Fruit fly (Drosophila melanogaster): ENCODE measurements around the gene PGAP5.
A peak's percentile ranks its signal among the peaks of the same experiment; 100 is the strongest.

PGAP5 gene

DNA sequence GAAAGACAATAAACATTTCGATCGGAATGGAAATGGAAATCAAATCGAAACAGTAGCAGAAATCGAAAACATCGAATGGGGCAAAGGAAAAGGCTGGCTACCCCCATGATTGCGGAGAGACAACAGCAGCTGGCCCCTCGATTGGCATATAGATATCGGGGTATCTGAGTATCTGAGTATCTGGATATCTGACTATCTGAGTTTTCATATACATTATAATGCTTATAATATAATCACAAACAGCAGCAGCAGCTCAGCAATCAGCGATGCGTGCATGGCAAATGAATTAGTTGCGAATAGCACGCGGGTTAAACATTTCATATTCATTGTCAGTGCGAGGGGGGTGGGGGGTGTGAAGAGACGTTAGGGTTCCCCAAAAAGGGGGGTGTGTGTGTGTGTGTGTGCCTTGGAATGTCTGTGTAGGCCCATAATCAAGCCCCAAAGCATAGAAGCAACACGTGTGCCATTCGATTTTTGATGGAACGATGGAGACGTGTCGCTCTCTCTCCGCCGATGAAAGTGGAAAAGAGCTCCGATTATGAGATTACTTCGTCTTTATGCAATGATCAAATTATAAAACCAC, 28.0 kb upstream of the PGAP5 start:
- TF ChIP-seq CG2120 (GFP tag; optimal IDR thresholded peaks at IDR 0.05), result no peak
- no peak for TF ChIP-seq kni (GFP tag; optimal IDR thresholded peaks at IDR 0.05)
- no peak for TF ChIP-seq gro (GFP tag; optimal IDR thresholded peaks at IDR 0.05)
- TF ChIP-seq unc-4 (GFP tag; IDR thresholded peaks at IDR 0.05; ENCODE audit: partially characterized antibody), result no peak
- TF ChIP-seq CG11696 (GFP tag; IDR thresholded peaks at IDR 0.05), result no peak
- peak; percentile 30 for TF ChIP-seq mirr (GFP tag; optimal IDR thresholded peaks at IDR 0.05)
- no peak for TF ChIP-seq cad (GFP tag; optimal IDR thresholded peaks at IDR 0.05)
- TF ChIP-seq cato (GFP tag; optimal IDR thresholded peaks at IDR 0.05; ENCODE audit: borderline replicate concordance), result no peak
- TF ChIP-seq CG12942 (GFP tag; optimal IDR thresholded peaks at IDR 0.05), result no peak
- no peak for TF ChIP-seq CG32772 (GFP tag; IDR thresholded peaks at IDR 0.05)
- TF ChIP-seq Atf6 (GFP tag; IDR thresholded peaks at IDR 0.05), result no peak
- no peak for TF ChIP-seq CG12155 (GFP tag; optimal IDR thresholded peaks at IDR 0.05)
- TF ChIP-seq CG2889 (GFP tag; IDR thresholded peaks at IDR 0.05), result no peak
- peak; percentile 42; the same call in 1 of the 2 replicates for TF ChIP-seq vvl (GFP tag; IDR thresholded peaks at IDR 0.05)
- TF ChIP-seq Med (GFP tag), result peak; percentile 50
- no peak for TF ChIP-seq H15 (GFP tag; IDR thresholded peaks at IDR 0.05)
- TF ChIP-seq slou (GFP tag; optimal IDR thresholded peaks at IDR 0.05), result no peak
- TF ChIP-seq CG12769 (tag; optimal IDR thresholded peaks at IDR 0.05), result peak; percentile 37
- no peak for TF ChIP-seq CG8089 (GFP tag; optimal IDR thresholded peaks at IDR 0.05)
- peak; percentile 19; the same call in 1 of the 2 replicates for TF ChIP-seq Rfx (GFP tag; IDR thresholded peaks at IDR 0.05)
- TF ChIP-seq pan (optimal IDR thresholded peaks at IDR 0.05), result no peak
- TF ChIP-seq pan (GFP tag; optimal IDR thresholded peaks at IDR 0.05 in 1 of 2, IDR thresholded peaks at IDR 0.05 in 1 of 2), result no peak
- TF ChIP-seq maf-S (GFP tag; optimal IDR thresholded peaks at IDR 0.05), result no peak
- TF ChIP-seq CG7987 (GFP tag; optimal IDR thresholded peaks at IDR 0.05), result no peak
- TF ChIP-seq bowl (GFP tag; IDR thresholded peaks at IDR 0.05), result no peak
- TF ChIP-seq CG13894 (tag; optimal IDR thresholded peaks at IDR 0.05), result peak; percentile 93
- TF ChIP-seq sd (tag; optimal IDR thresholded peaks at IDR 0.05), result peak; percentile 93
- no peak for TF ChIP-seq pzg (GFP tag; optimal IDR thresholded peaks at IDR 0.05)
- TF ChIP-seq Dek (tag; optimal IDR thresholded peaks at IDR 0.05), result no peak
- no peak for TF ChIP-seq Bteb2 (GFP tag; optimal IDR thresholded peaks at IDR 0.05)
- TF ChIP-seq chinmo (GFP tag; IDR thresholded peaks at IDR 0.05; ENCODE audit: partially characterized antibody), result 0 out of 4 replicates have a peak, but pooled peaks have one; percentile 26
- 0 out of 2 replicates have a peak, but pooled peaks have one; percentile 35 for TF ChIP-seq rib (GFP tag; IDR thresholded peaks at IDR 0.05)
- no peak for TF ChIP-seq CG4328 (GFP tag; optimal IDR thresholded peaks at IDR 0.05)
- no peak for TF ChIP-seq salm (tag; optimal IDR thresholded peaks at IDR 0.05)
- no peak for TF ChIP-seq ind (GFP tag; optimal IDR thresholded peaks at IDR 0.05)
- TF ChIP-seq NK7.1 (GFP tag; optimal IDR thresholded peaks at IDR 0.05), result no peak
- TF ChIP-seq CG32532 (GFP tag; IDR thresholded peaks at IDR 0.05), result peak; percentile 43; the same call in 1 of the 2 replicates
- peak; percentile 22 for TF ChIP-seq abd-A (tag; optimal IDR thresholded peaks at IDR 0.05)
- TF ChIP-seq repo (GFP tag; optimal IDR thresholded peaks at IDR 0.05), result no peak
- TF ChIP-seq ash1 (GFP tag; optimal IDR thresholded peaks at IDR 0.05), result no peak
- no peak for TF ChIP-seq Mrtf (GFP tag; IDR thresholded peaks at IDR 0.05)
- TF ChIP-seq cg (GFP tag; optimal IDR thresholded peaks at IDR 0.05), result peak; percentile 36
- no peak for TF ChIP-seq ham (GFP tag; IDR thresholded peaks at IDR 0.05)
- peak; percentile 49 for TF ChIP-seq cwo (GFP tag; optimal IDR thresholded peaks at IDR 0.05)
- no peak for TF ChIP-seq CG33557 (GFP tag; optimal IDR thresholded peaks at IDR 0.05)
- no peak for TF ChIP-seq Hmr (GFP tag; optimal IDR thresholded peaks at IDR 0.05)
- TF ChIP-seq hth (optimal IDR thresholded peaks at IDR 0.05), result no peak
- no peak for TF ChIP-seq Sry-δ (GFP tag; optimal IDR thresholded peaks at IDR 0.05)
- no peak for TF ChIP-seq CG1832 (GFP tag; optimal IDR thresholded peaks at IDR 0.05)
- TF ChIP-seq crol (GFP tag; IDR thresholded peaks at IDR 0.05), result peak; percentile 83
- no peak for TF ChIP-seq B-H2 (GFP tag; optimal IDR thresholded peaks at IDR 0.05)
